Worm (Caenorhabditis elegans) whole organism, L3 larva: ENCODE data around the gene sra-38.

Experiments used
- ZK546.5 ChIP-seq: sonication (generic microtip); optimal IDR thresholded peaks from 2 replicates; lab custom pipeline; 2017; ENCODE audit warnings: missing biosample characterization, missing genetic modification characterization
- aly-2 ChIP-seq: fragments of 150-350 bp; optimal IDR thresholded peaks from 2 replicates; lab custom pipeline; 2014; ENCODE audit warnings: missing biosample characterization, missing genetic modification characterization
- ama-1 ChIP-seq: fragments of 150-350 bp; optimal IDR thresholded peaks from 2 replicates; lab custom pipeline; 2018
- ceh-16 ChIP-seq: sonication (generic microtip); optimal IDR thresholded peaks from 2 replicates; lab custom pipeline; 2017; ENCODE audit warnings: missing biosample characterization, missing genetic modification characterization
- ceh-28 ChIP-seq: fragments of 150-350 bp; optimal IDR thresholded peaks from 2 replicates; lab custom pipeline; 2014; ENCODE audit warnings: missing biosample characterization, missing genetic modification reagents, missing genetic modification characterization
- ceh-9 ChIP-seq: sonication (generic microtip); optimal IDR thresholded peaks from 2 replicates; lab custom pipeline; 2018; ENCODE audit warnings: missing biosample characterization, missing genetic modification characterization
- daf-12 ChIP-seq: fragments of 150-350 bp; optimal IDR thresholded peaks from 2 replicates; lab custom pipeline; 2014; ENCODE audit warnings: missing biosample characterization, missing genetic modification reagents, missing genetic modification characterization
- egl-27 ChIP-seq: sonication (generic microtip); optimal IDR thresholded peaks from 4 replicates; lab custom pipeline; 2017; ENCODE audit warnings: missing biosample characterization, missing genetic modification reagents, missing genetic modification characterization
- egl-5 ChIP-seq: fragments of 150-350 bp; optimal IDR thresholded peaks from 2 replicates; lab custom pipeline; 2017; ENCODE audit warnings: missing biosample characterization, missing genetic modification reagents, missing genetic modification characterization, inconsistent platforms
- elt-1 ChIP-seq: fragments of 150-350 bp; optimal IDR thresholded peaks from 2 replicates; lab custom pipeline; 2014; ENCODE audit warnings: missing biosample characterization, missing genetic modification characterization
- elt-2 ChIP-seq: sonication (generic microtip); optimal IDR thresholded peaks from 2 replicates; lab custom pipeline; 2016; ENCODE audit warnings: missing genetic modification reagents, mild to moderate bottlenecking, missing genetic modification characterization, missing compliant biosample characterization
- elt-3 ChIP-seq, 3 experiments: fragments of 150-350 bp in 1 of 3; sonication (generic microtip) in 2 of 3; optimal IDR thresholded peaks; 2 replicates in 2 of 3; 4 replicates in 1 of 3; lab custom pipeline; 2014 to 2017; ENCODE audit warnings: missing biosample characterization in 3 of 3, missing genetic modification characterization in 3 of 3
- fkh-10 ChIP-seq: sonication (generic microtip); optimal IDR thresholded peaks from 2 replicates; lab custom pipeline; 2017; ENCODE audit warnings: missing biosample characterization, missing genetic modification reagents, missing genetic modification characterization
- hmg-11 ChIP-seq: sonication (generic microtip); optimal IDR thresholded peaks from 2 replicates; lab custom pipeline; 2016; ENCODE audit warnings: missing genetic modification characterization, missing compliant biosample characterization
- jun-1 ChIP-seq: fragments of 150-350 bp; optimal IDR thresholded peaks from 2 replicates; lab custom pipeline; 2014; ENCODE audit warnings: missing biosample characterization, missing genetic modification reagents, missing genetic modification characterization
- lin-15B ChIP-seq: fragments of 150-350 bp; optimal IDR thresholded peaks from 2 replicates; lab custom pipeline; 2014; ENCODE audit warnings: missing biosample characterization, missing genetic modification characterization
- lin-39 ChIP-seq: fragments of 150-350 bp; optimal IDR thresholded peaks from 2 replicates; lab custom pipeline; 2018; ENCODE audit warnings: missing biosample characterization, missing genetic modification reagents, missing genetic modification characterization
- mdl-1 ChIP-seq: fragments of 150-350 bp; optimal IDR thresholded peaks from 2 replicates; lab custom pipeline; 2014; ENCODE audit warnings: missing biosample characterization, missing genetic modification characterization
- mml-1 ChIP-seq: fragments of 150-350 bp; sonication (generic microtip); optimal IDR thresholded peaks from 3 replicates; lab custom pipeline; 2014; ENCODE audit warnings: missing biosample characterization, missing genetic modification characterization
- nfya-1 ChIP-seq: sonication (generic microtip); optimal IDR thresholded peaks from 2 replicates; lab custom pipeline; 2017; ENCODE audit warnings: missing genetic modification characterization, mild to moderate bottlenecking, missing compliant biosample characterization, antibody characterized with exemption, moderate library complexity; ENCODE audit not compliant: insufficient read depth
- nhr-12 ChIP-seq: fragments of 150-350 bp; optimal IDR thresholded peaks from 2 replicates; lab custom pipeline; 2014; ENCODE audit warnings: missing biosample characterization, missing genetic modification characterization
- nhr-28 ChIP-seq: fragments of 150-350 bp; optimal IDR thresholded peaks from 2 replicates; lab custom pipeline; 2014; ENCODE audit warnings: missing biosample characterization, missing genetic modification characterization
- nhr-43 ChIP-seq: sonication (generic microtip); optimal IDR thresholded peaks from 2 replicates; lab custom pipeline; 2016; ENCODE audit warnings: mild to moderate bottlenecking, missing genetic modification characterization, missing compliant biosample characterization; ENCODE audit not compliant: poor library complexity, severe bottlenecking
- nhr-67 ChIP-seq: fragments of 150-350 bp; optimal IDR thresholded peaks from 2 replicates; lab custom pipeline; 2014; ENCODE audit warnings: missing biosample characterization, missing genetic modification characterization
- nhr-76 ChIP-seq: fragments of 150-350 bp; sonication (generic microtip); optimal IDR thresholded peaks from 5 replicates; lab custom pipeline; 2014; ENCODE audit warnings: missing biosample characterization, missing genetic modification characterization
- pha-4 ChIP-seq: fragments of 150-350 bp; optimal IDR thresholded peaks from 2 replicates; lab custom pipeline; 2014; ENCODE audit warnings: missing biosample characterization, missing genetic modification reagents, missing genetic modification characterization
- pqm-1 ChIP-seq: fragments of 150-350 bp; optimal IDR thresholded peaks from 2 replicates; lab custom pipeline; 2017; ENCODE audit warnings: missing biosample characterization, missing genetic modification characterization, inconsistent platforms
- sea-2 ChIP-seq: fragments of 150-350 bp; sonication (generic microtip); optimal IDR thresholded peaks from 4 replicates; lab custom pipeline; 2014; ENCODE audit warnings: missing biosample characterization, missing genetic modification reagents, missing genetic modification characterization
- snpc-4 ChIP-seq: fragments of 150-350 bp; optimal IDR thresholded peaks from 2 replicates; lab custom pipeline; 2014; ENCODE audit warnings: missing biosample characterization, missing genetic modification characterization
- tbx-2 ChIP-seq: sonication (generic microtip); optimal IDR thresholded peaks from 2 replicates; lab custom pipeline; 2016; ENCODE audit warnings: mild to moderate bottlenecking, missing genetic modification characterization, missing compliant biosample characterization
- unc-39 ChIP-seq: sonication (generic microtip); optimal IDR thresholded peaks from 4 replicates; lab custom pipeline; 2017; ENCODE audit warnings: missing biosample characterization, missing genetic modification characterization
- unc-62 ChIP-seq: fragments of 150-350 bp; sonication (generic microtip); optimal IDR thresholded peaks from 4 replicates; lab custom pipeline; 2014; ENCODE audit warnings: missing biosample characterization, missing genetic modification reagents, missing genetic modification characterization

sra-38 gene

DNA sequence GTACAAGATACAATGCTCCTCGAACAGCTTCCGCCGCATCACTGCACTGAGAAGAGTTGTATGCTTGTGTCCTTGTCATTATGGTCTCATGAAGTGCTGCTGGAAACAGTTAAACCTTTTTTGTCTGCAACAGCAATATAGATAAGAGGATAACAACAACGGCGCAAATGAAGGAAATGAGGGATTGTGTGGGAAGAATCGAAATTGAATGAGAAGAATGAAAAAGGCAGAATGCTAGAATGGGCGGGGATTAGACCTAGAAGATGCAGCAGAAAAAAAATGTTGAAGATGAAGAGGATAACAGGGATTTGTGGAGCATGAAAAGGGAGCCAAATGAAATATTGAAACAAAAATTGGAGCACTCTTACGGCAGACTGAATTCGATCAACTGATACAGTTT is 6.7 kb downstream of the sra-38 start, which contains the start of gene sra-37:
sra-37 (minus strand) TSS at position 101 of the 400 bp plus-strand sequence.
- no peak for TF ChIP-seq lin-15B (tag; lab: Kevin White, UChicago)
- TF ChIP-seq nhr-43 (tag; lab: Kevin White, UChicago), result no peak
- no peak for TF ChIP-seq unc-62 (GFP tag; lab: Kevin White, UChicago)
- no peak for TF ChIP-seq ceh-16 (tag; lab: Kevin White, UChicago)

DNA sequence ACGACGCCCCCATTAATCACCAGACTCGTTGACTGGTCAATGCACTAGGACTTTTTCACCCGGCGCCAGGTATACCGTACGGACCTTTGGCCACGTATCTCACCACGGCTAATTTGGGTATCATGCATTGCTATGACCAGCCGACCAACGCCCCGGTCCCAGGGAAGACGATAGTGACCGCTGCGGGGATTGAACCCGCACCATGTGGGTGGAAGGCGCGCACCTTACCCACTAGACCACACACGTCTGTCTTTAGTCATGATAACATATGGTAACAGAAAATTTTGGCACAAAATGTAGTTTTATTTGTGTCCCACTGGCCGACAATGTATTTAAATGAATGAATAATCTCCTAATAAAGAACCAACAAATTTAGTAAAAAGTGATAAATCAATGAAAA is 13.8 kb downstream of the sra-38 start:
- TF ChIP-seq nhr-12 (no peak), pha-4 (tag; lab: Kevin White, UChicago) (no peak), daf-12 (tag; lab: Kevin White, UChicago) (no peak), fkh-10 (GFP tag; lab: Kevin White, UChicago) (no peak), nhr-43 (tag; lab: Kevin White, UChicago) (no peak), aly-2 (tag; lab: Kevin White, UChicago) (no peak), snpc-4 (tag; lab: Kevin White, UChicago) (no peak), ceh-9 (tag; lab: Kevin White, UChicago) (no peak)

DNA sequence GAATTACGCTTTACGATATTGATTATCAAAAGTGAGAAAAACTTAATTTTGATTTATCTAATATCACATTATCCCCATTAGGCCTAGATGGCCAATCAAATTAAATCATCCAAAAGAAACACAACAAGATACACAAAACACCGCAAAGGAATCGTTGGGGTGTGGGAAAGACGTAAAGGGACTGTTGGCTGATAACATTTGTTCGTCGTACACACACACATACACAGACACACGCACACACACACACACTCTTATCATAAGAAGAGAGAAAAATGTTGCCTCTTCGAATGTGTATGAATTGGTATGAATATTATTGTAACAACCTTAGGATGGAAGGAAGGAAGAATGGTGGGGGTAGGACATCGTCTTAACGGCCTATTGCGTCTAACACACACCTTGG is 14.8 kb downstream of the sra-38 start:
- TF ChIP-seq elt-2 (tag; lab: Kevin White, UChicago) (peak; percentile 80), ceh-9 (tag; lab: Kevin White, UChicago) (no peak), elt-1 (no peak), pqm-1 (tag; lab: Kevin White, UChicago) (peak; percentile 73), pha-4 (tag; lab: Kevin White, UChicago) (peak; percentile 72), jun-1 (tag; lab: Kevin White, UChicago) (peak; percentile 12)

DNA sequence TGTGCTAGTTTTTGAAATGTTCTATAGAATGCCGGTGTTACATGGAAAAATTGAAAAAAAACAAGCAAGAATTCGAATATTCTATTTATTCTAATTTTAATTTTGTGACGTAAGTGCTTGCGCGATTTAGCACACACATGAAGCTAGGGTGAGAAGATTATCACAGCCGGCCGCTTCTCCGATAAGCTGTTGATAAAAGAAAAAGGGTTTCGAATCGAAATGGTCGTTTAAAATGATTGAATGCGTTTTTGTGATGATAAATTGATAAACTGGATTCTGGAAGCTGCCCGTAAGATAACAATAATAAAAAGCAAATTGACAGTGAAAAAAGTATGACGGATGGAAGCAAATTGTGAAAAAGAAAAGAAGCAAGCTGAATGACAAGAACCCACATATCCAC is 15.8 kb downstream of the sra-38 start:
- TF ChIP-seq nfya-1, result no peak
- no peak for TF ChIP-seq ZK546.5 (tag; lab: Kevin White, UChicago)
- TF ChIP-seq nhr-28 (tag; lab: Kevin White, UChicago), result no peak
- no peak for TF ChIP-seq lin-15B (tag; lab: Kevin White, UChicago)
- no peak for TF ChIP-seq unc-39
- TF ChIP-seq nhr-43 (tag; lab: Kevin White, UChicago), result no peak
- TF ChIP-seq aly-2 (tag; lab: Kevin White, UChicago), result no peak
- TF ChIP-seq hmg-11, result no peak
- no peak for TF ChIP-seq tbx-2 (tag; lab: Kevin White, UChicago)
- no peak for TF ChIP-seq fkh-10 (GFP tag; lab: Kevin White, UChicago)
- no peak for TF ChIP-seq mdl-1 (tag; lab: Kevin White, UChicago)
- peak; percentile 72 for TF ChIP-seq elt-2 (tag; lab: Kevin White, UChicago)
- no peak for TF ChIP-seq ceh-28 (tag; lab: Kevin White, UChicago)
- TF ChIP-seq pqm-1 (tag; lab: Kevin White, UChicago), result peak; percentile 5
- TF ChIP-seq egl-27 (tag; lab: Kevin White, UChicago), result no peak
- peak; percentile 76 for TF ChIP-seq egl-5 (tag; lab: Kevin White, UChicago)
- TF ChIP-seq elt-3 (tag; optimal IDR thresholded peaks at IDR 0.05; lab: Kevin White, UChicago), result no peak

DNA sequence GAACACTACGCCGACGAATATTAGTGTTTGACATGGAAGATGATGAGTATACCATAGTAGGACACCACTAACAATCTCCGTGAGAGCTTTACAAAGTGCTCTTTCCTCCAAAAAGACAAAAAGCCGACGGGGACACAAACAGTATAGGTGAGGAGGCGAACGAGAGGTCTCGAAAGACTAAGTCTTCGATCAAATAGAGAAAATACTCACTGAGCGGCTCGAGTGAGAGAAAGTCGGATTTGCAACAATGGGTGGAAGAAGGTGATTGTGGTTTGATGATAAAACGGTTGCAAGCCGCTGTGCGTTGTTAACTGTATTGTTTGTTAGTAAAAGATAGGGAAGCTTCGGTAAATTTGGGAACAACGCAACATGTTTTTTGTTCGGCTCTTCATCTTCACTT is 17.3 kb downstream of the sra-38 start, which contains the start of gene hlb-1:
hlb-1 (minus strand) TSS at position 101 of the 400 bp plus-strand sequence.
- TF ChIP-seq nfya-1, result no peak
- TF ChIP-seq pha-4 (tag; lab: Kevin White, UChicago), result peak; percentile 69

DNA sequence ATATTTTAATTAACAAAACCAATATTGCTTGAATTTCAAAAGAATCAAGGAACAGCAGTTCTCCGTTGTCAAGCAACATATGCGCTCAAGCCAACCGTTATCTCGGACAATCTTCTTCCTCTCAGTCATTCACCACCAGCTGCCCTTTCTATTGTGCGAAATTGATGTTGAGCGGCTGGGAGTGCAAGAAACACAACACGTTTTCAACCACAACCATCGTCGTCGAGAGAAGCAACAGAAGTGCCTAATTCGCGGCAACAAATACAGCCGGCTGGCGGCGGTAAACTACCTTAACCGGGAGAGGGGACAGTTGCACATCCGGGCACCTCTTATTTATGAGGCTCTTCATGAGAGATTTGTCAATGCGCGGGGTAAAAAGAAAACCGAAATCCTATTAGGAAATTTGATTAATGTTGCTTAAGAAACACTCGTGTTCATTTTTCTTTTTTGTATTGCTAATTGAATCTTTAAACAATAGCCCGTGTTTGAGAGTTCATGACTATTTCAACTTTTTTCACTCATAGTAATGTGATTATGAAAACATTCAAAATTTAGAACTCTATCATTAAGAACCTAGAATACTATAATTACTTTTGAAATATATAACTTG is 18.1 kb downstream of the sra-38 start:
- TF ChIP-seq mdl-1 (tag; lab: Kevin White, UChicago) (no peak), nhr-76 (tag; lab: Kevin White, UChicago) (no peak), sea-2 (GFP tag; lab: Kevin White, UChicago) (no peak), daf-12 (tag; lab: Kevin White, UChicago) (no peak), lin-39 (no peak), mml-1 (tag; lab: Kevin White, UChicago) (no peak), nhr-67 (tag; lab: Kevin White, UChicago) (no peak), lin-15B (tag; lab: Kevin White, UChicago) (no peak), ama-1 (lab: Kevin White, UChicago) (no peak), tbx-2 (tag; lab: Kevin White, UChicago) (no peak), hmg-11 (no peak)
- TF ChIP-seq, all 47 proteins: peak for 0
